Worm (Caenorhabditis elegans) whole organism, L3 larva: ENCODE data around the gene K05G3.1.
"Not testable (repeated sequence)": the region's sequence is repeated elsewhere in the genome, so short reads cannot be mapped to it uniquely, and the experiment has no call there.

Source experiments
- ZK546.5 ChIP-seq: sonication (generic microtip); optimal IDR thresholded peaks from 2 replicates; lab custom pipeline; 2017; ENCODE audit warnings: missing biosample characterization, missing genetic modification characterization
- aly-2 ChIP-seq: fragments of 150-350 bp; optimal IDR thresholded peaks from 2 replicates; lab custom pipeline; 2014; ENCODE audit warnings: missing biosample characterization, missing genetic modification characterization
- ceh-16 ChIP-seq: sonication (generic microtip); optimal IDR thresholded peaks from 2 replicates; lab custom pipeline; 2017; ENCODE audit warnings: missing biosample characterization, missing genetic modification characterization
- ceh-28 ChIP-seq: fragments of 150-350 bp; optimal IDR thresholded peaks from 2 replicates; lab custom pipeline; 2014; ENCODE audit warnings: missing biosample characterization, missing genetic modification reagents, missing genetic modification characterization
- ceh-82 ChIP-seq: fragments of 150-350 bp; optimal IDR thresholded peaks from 2 replicates; lab custom pipeline; 2014; ENCODE audit warnings: missing biosample characterization, missing genetic modification characterization
- ceh-9 ChIP-seq: sonication (generic microtip); optimal IDR thresholded peaks from 2 replicates; lab custom pipeline; 2018; ENCODE audit warnings: missing biosample characterization, missing genetic modification characterization
- elt-1 ChIP-seq: fragments of 150-350 bp; optimal IDR thresholded peaks from 2 replicates; lab custom pipeline; 2014; ENCODE audit warnings: missing biosample characterization, missing genetic modification characterization
- elt-2 ChIP-seq: sonication (generic microtip); optimal IDR thresholded peaks from 2 replicates; lab custom pipeline; 2016; ENCODE audit warnings: missing genetic modification reagents, mild to moderate bottlenecking, missing genetic modification characterization, missing compliant biosample characterization
- elt-3 ChIP-seq, 3 experiments: fragments of 150-350 bp in 1 of 3; sonication (generic microtip) in 2 of 3; optimal IDR thresholded peaks; 2 replicates in 2 of 3; 4 replicates in 1 of 3; lab custom pipeline; 2014 to 2017; ENCODE audit warnings: missing biosample characterization in 3 of 3, missing genetic modification characterization in 3 of 3
- eor-1 ChIP-seq, 2 experiments: fragments of 150-350 bp; optimal IDR thresholded peaks; 2 replicates each; lab custom pipeline; 2014 to 2018; ENCODE audit warnings: missing biosample characterization in 2 of 2, missing genetic modification characterization in 2 of 2
- fkh-10 ChIP-seq: sonication (generic microtip); optimal IDR thresholded peaks from 2 replicates; lab custom pipeline; 2017; ENCODE audit warnings: missing biosample characterization, missing genetic modification reagents, missing genetic modification characterization
- fkh-2 ChIP-seq: fragments of 150-350 bp; optimal IDR thresholded peaks from 2 replicates; lab custom pipeline; 2014; ENCODE audit warnings: missing biosample characterization, missing genetic modification reagents, missing genetic modification characterization
- fos-1 ChIP-seq: fragments of 150-350 bp; optimal IDR thresholded peaks from 2 replicates; lab custom pipeline; 2014; ENCODE audit warnings: missing biosample characterization, missing genetic modification characterization
- jun-1 ChIP-seq: fragments of 150-350 bp; optimal IDR thresholded peaks from 2 replicates; lab custom pipeline; 2014; ENCODE audit warnings: missing biosample characterization, missing genetic modification reagents, missing genetic modification characterization
- lin-39 ChIP-seq: fragments of 150-350 bp; optimal IDR thresholded peaks from 2 replicates; lab custom pipeline; 2018; ENCODE audit warnings: missing biosample characterization, missing genetic modification reagents, missing genetic modification characterization
- mdl-1 ChIP-seq: fragments of 150-350 bp; optimal IDR thresholded peaks from 2 replicates; lab custom pipeline; 2014; ENCODE audit warnings: missing biosample characterization, missing genetic modification characterization
- nfya-1 ChIP-seq: sonication (generic microtip); optimal IDR thresholded peaks from 2 replicates; lab custom pipeline; 2017; ENCODE audit warnings: missing genetic modification characterization, mild to moderate bottlenecking, missing compliant biosample characterization, antibody characterized with exemption, moderate library complexity; ENCODE audit not compliant: insufficient read depth
- nhr-11 ChIP-seq: fragments of 150-350 bp; optimal IDR thresholded peaks from 2 replicates; lab custom pipeline; 2014; ENCODE audit warnings: missing biosample characterization, missing genetic modification characterization
- nhr-12 ChIP-seq: fragments of 150-350 bp; optimal IDR thresholded peaks from 2 replicates; lab custom pipeline; 2014; ENCODE audit warnings: missing biosample characterization, missing genetic modification characterization
- nhr-23 ChIP-seq: fragments of 150-350 bp; optimal IDR thresholded peaks from 2 replicates; lab custom pipeline; 2014; ENCODE audit warnings: missing biosample characterization, missing genetic modification reagents, missing genetic modification characterization
- nhr-237 ChIP-seq: fragments of 150-350 bp; optimal IDR thresholded peaks from 2 replicates; lab custom pipeline; 2014; ENCODE audit warnings: missing biosample characterization, missing genetic modification characterization
- nhr-28 ChIP-seq: fragments of 150-350 bp; optimal IDR thresholded peaks from 2 replicates; lab custom pipeline; 2014; ENCODE audit warnings: missing biosample characterization, missing genetic modification characterization
- nhr-43 ChIP-seq: sonication (generic microtip); optimal IDR thresholded peaks from 2 replicates; lab custom pipeline; 2016; ENCODE audit warnings: mild to moderate bottlenecking, missing genetic modification characterization, missing compliant biosample characterization; ENCODE audit not compliant: poor library complexity, severe bottlenecking
- nhr-67 ChIP-seq: fragments of 150-350 bp; optimal IDR thresholded peaks from 2 replicates; lab custom pipeline; 2014; ENCODE audit warnings: missing biosample characterization, missing genetic modification characterization
- nhr-77 ChIP-seq: fragments of 150-350 bp; optimal IDR thresholded peaks from 2 replicates; lab custom pipeline; 2014; ENCODE audit warnings: missing biosample characterization, missing genetic modification characterization
- pha-4 ChIP-seq: fragments of 150-350 bp; optimal IDR thresholded peaks from 2 replicates; lab custom pipeline; 2014; ENCODE audit warnings: missing biosample characterization, missing genetic modification reagents, missing genetic modification characterization
- pqm-1 ChIP-seq: fragments of 150-350 bp; optimal IDR thresholded peaks from 2 replicates; lab custom pipeline; 2017; ENCODE audit warnings: missing biosample characterization, missing genetic modification characterization, inconsistent platforms
- sea-2 ChIP-seq: fragments of 150-350 bp; sonication (generic microtip); optimal IDR thresholded peaks from 4 replicates; lab custom pipeline; 2014; ENCODE audit warnings: missing biosample characterization, missing genetic modification reagents, missing genetic modification characterization
- skn-1 ChIP-seq: fragments of 150-350 bp; optimal IDR thresholded peaks from 2 replicates; lab custom pipeline; 2014; ENCODE audit warnings: missing biosample characterization, missing genetic modification characterization
- snpc-4 ChIP-seq: fragments of 150-350 bp; optimal IDR thresholded peaks from 2 replicates; lab custom pipeline; 2014; ENCODE audit warnings: missing biosample characterization, missing genetic modification characterization
- tbx-2 ChIP-seq: sonication (generic microtip); optimal IDR thresholded peaks from 2 replicates; lab custom pipeline; 2016; ENCODE audit warnings: mild to moderate bottlenecking, missing genetic modification characterization, missing compliant biosample characterization
- unc-39 ChIP-seq: sonication (generic microtip); optimal IDR thresholded peaks from 4 replicates; lab custom pipeline; 2017; ENCODE audit warnings: missing biosample characterization, missing genetic modification characterization
- unc-62 ChIP-seq: fragments of 150-350 bp; sonication (generic microtip); optimal IDR thresholded peaks from 4 replicates; lab custom pipeline; 2014; ENCODE audit warnings: missing biosample characterization, missing genetic modification reagents, missing genetic modification characterization
- zag-1 ChIP-seq: fragments of 150-350 bp; optimal IDR thresholded peaks from 2 replicates; lab custom pipeline; 2014; ENCODE audit warnings: missing biosample characterization, missing genetic modification characterization
- ztf-4 ChIP-seq: fragments of 150-350 bp; optimal IDR thresholded peaks from 2 replicates; lab custom pipeline; 2014; ENCODE audit warnings: missing biosample characterization, missing genetic modification characterization

The K05G3.1 gene

DNA sequence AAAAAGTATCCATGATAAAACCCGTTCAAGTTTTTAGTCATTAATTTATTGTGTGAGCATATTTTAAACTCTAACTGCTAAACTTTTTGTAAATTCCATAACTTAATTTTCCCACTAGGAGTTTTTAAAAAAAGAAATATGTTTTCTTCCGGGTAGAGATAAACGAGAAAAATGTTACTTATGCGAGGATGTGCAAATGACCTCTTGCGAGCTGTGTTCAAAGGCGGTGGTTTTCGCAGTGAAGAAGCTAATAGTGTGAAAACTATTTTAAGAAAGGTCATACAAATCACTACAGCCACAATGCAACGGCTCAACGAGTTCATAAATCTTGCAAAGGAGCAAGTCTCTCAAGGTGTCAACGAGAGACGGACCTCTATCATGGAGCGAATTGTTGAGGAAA lies at the start of gene K05G3.1:
Gene K05G3.1 (plus strand): TSS at position 301 of the 400 bp plus-strand sequence.
- TF ChIP-seq skn-1 (tag; lab: Kevin White, UChicago): no peak
- TF ChIP-seq nhr-77 (tag; lab: Kevin White, UChicago): no peak
- TF ChIP-seq nhr-23: no peak
- TF ChIP-seq jun-1 (tag; lab: Kevin White, UChicago): no peak
- no peak for TF ChIP-seq unc-39
- TF ChIP-seq snpc-4 (tag; lab: Kevin White, UChicago): no peak
- TF ChIP-seq eor-1 (tag; optimal IDR thresholded peaks at IDR 0.05; lab: Kevin White, UChicago): no peak
- no peak for TF ChIP-seq fkh-2 (tag; lab: Kevin White, UChicago)
- no peak for TF ChIP-seq nhr-237 (tag; lab: Kevin White, UChicago)
- no peak for TF ChIP-seq ztf-4 (tag; lab: Kevin White, UChicago)

DNA sequence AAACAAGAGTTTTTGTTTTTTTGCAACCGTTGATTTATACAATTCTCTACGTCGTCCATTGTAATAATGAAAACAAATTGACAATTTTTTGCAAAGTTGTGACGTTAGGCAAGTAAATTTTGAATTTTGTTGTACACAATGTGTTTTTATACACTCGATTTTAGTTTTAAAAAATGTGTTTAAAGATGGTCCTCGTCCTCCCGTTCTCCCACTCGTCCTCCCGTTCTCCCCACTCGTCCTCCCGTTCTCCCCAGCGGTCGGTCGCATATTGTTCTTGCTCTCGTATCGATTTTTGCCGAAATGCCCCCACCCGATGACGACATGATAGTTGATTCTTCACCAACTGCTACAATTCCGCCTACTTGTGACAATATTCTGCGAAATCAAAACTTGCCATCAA lies 49.5 kb upstream of the K05G3.1 start, which contains the start of gene F38E9.4:
Gene F38E9.4 (plus strand): TSS at position 301 of the 400 bp plus-strand sequence.
- not testable (repeated sequence) for TF ChIP-seq aly-2, nhr-11, ceh-9 (tag; lab: Kevin White, UChicago)

- TF ChIP-seq unc-39 (no peak), pqm-1 (tag; lab: Kevin White, UChicago) (peak; percentile 56), nhr-23 (no peak), ZK546.5 (no peak), elt-3 (tag; optimal IDR thresholded peaks at IDR 0.05; lab: Kevin White, UChicago) (no peak), elt-2 (tag; lab: Kevin White, UChicago) (peak; percentile 88), snpc-4 (tag; lab: Kevin White, UChicago) (no peak), sea-2 (GFP tag; lab: Kevin White, UChicago) (no peak), ceh-82 (tag; lab: Kevin White, UChicago) (no peak), pha-4 (tag; lab: Kevin White, UChicago) (peak; percentile 12), nhr-77 (tag; lab: Kevin White, UChicago) (no peak), lin-39 (tag; lab: Kevin White, UChicago) (no peak), nhr-28 (no peak), nhr-11 (tag; lab: Kevin White, UChicago) (no peak), ceh-16 (no peak)
These were observed 44.5 kb upstream of the K05G3.1 start, which contains the start of gene nas-39 for ce11 chrX:16456659-16457058. nas-39 (plus strand) TSS chrX:16456927.

DNA sequence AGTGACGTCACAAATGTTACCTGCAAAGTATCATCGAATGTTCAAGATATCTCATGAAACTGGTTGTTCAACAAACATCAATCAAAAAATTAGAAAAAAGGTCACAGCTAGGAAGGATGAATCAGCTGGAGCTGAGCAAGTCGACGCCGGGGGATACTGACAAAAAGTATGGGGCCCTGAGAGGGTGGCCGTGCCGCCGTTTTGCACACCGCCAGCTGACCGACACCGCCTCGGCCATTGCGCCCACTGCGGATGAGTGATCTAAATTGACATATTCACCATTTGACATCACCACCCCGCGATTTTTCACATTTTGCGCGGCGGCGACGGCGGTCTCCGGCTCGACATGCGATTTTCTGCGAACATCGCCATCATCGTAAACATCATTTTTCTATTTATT lies 44.0 kb upstream of the K05G3.1 start:
- TF ChIP-seq snpc-4 (tag; lab: Kevin White, UChicago): no peak
- no peak for TF ChIP-seq zag-1
- TF ChIP-seq lin-39 (tag; lab: Kevin White, UChicago): no peak
- TF ChIP-seq ZK546.5: no peak
- no peak for TF ChIP-seq fkh-2 (tag; lab: Kevin White, UChicago)
- no peak for TF ChIP-seq mdl-1 (tag; lab: Kevin White, UChicago)
- TF ChIP-seq tbx-2 (tag; lab: Kevin White, UChicago): no peak
- TF ChIP-seq fos-1 (tag; lab: Kevin White, UChicago): no peak
- no peak for TF ChIP-seq fkh-10 (GFP tag; lab: Kevin White, UChicago)
- no peak for TF ChIP-seq nhr-67 (tag; lab: Kevin White, UChicago)
- no peak for TF ChIP-seq nfya-1 (tag; lab: Kevin White, UChicago)

- no peak for TF ChIP-seq nhr-12 (tag; lab: Kevin White, UChicago)
- TF ChIP-seq ceh-28 (tag; lab: Kevin White, UChicago): no peak
- TF ChIP-seq, all 47 proteins: peak for 0
These were observed 39.8 kb upstream of the K05G3.1 start for ce11 chrX:16461319-16461718.

- TF ChIP-seq nhr-43 (tag; lab: Kevin White, UChicago) (no peak), eor-1 (tag; optimal IDR thresholded peaks at IDR 0.05; lab: Kevin White, UChicago) (no peak), mdl-1 (tag; lab: Kevin White, UChicago) (no peak), nhr-77 (tag; lab: Kevin White, UChicago) (no peak), unc-62 (GFP tag; lab: Kevin White, UChicago) (no peak), nhr-67 (tag; lab: Kevin White, UChicago) (no peak), fos-1 (tag; lab: Kevin White, UChicago) (no peak), ZK546.5 (no peak), tbx-2 (tag; lab: Kevin White, UChicago) (no peak), elt-1 (tag; lab: Kevin White, UChicago) (no peak), lin-39 (tag; lab: Kevin White, UChicago) (no peak)
These were observed 35.0 kb upstream of the K05G3.1 start for ce11 chrX:16466157-16466556.
